Worm (Caenorhabditis elegans): ENCODE data around the gene pho-13.

Gene pho-13

ce11 chrII:8784235-8784928 lies 22.4 kb downstream of the pho-13 start:
- TF ChIP-seq nhr-237 (tag; optimal IDR thresholded peaks at IDR 0.05) (no peak), lin-13 (tag; optimal IDR thresholded peaks at IDR 0.05) (no peak), unc-62 (GFP tag; optimal IDR thresholded peaks at IDR 0.05) (peak; percentile 2), ces-1 (GFP tag; optimal IDR thresholded peaks at IDR 0.05) (peak; percentile 9), unc-120 (tag; optimal IDR thresholded peaks at IDR 0.05; ENCODE audit: poor library complexity, severe bottlenecking) (peak; percentile 60)

- TF ChIP-seq unc-120 (tag; optimal IDR thresholded peaks at IDR 0.05; ENCODE audit: poor library complexity, severe bottlenecking) = peak; percentile 64
- peak; percentile 71 for TF ChIP-seq hlh-1 (tag; optimal IDR thresholded peaks at IDR 0.05)
- TF ChIP-seq ces-1 (GFP tag; optimal IDR thresholded peaks at IDR 0.05) = no peak
- TF ChIP-seq cnd-1 (tag; optimal IDR thresholded peaks at IDR 0.05) = no peak
- peak; percentile 96 for TF ChIP-seq unc-62 (GFP tag; optimal IDR thresholded peaks at IDR 0.05)
These were observed 23.3 kb downstream of the pho-13 start, which contains the start of gene sgn-1 for ce11 chrII:8783451-8783967. sgn-1 (minus strand) TSS chrII:8783670.

ce11 chrII:8776504-8776903 lies 30.3 kb downstream of the pho-13 start:
- TF ChIP-seq cnd-1 (tag; optimal IDR thresholded peaks at IDR 0.05) = no peak
- no peak for TF ChIP-seq ztf-11 (tag; optimal IDR thresholded peaks at IDR 0.05)
- TF ChIP-seq mep-1 (tag; optimal IDR thresholded peaks at IDR 0.05) = no peak
- no peak for TF ChIP-seq lin-13 (tag; optimal IDR thresholded peaks at IDR 0.05)
- no peak for TF ChIP-seq sem-2 (GFP tag; optimal IDR thresholded peaks at IDR 0.05)
- no peak for TF ChIP-seq nhr-2 (tag; optimal IDR thresholded peaks at IDR 0.05)
- TF ChIP-seq ceh-43 (GFP tag; optimal IDR thresholded peaks at IDR 0.05) = no peak
- no peak for TF ChIP-seq ces-1 (GFP tag; optimal IDR thresholded peaks at IDR 0.05)
- no peak for TF ChIP-seq zip-8 (tag; optimal IDR thresholded peaks at IDR 0.05)
- TF ChIP-seq mls-2 (tag; optimal IDR thresholded peaks at IDR 0.05) = no peak

- no peak for TF ChIP-seq M03D4.4 (tag; optimal IDR thresholded peaks at IDR 0.05)
- no peak for TF ChIP-seq zip-8 (tag; optimal IDR thresholded peaks at IDR 0.05)
- TF ChIP-seq elt-1 (tag; optimal IDR thresholded peaks at IDR 0.05; ENCODE audit: borderline replicate concordance, insufficient read depth) = no peak
- TF ChIP-seq ces-1 (GFP tag; optimal IDR thresholded peaks at IDR 0.05) = no peak
- TF ChIP-seq sptf-1 (tag; optimal IDR thresholded peaks at IDR 0.05) = no peak
- TF ChIP-seq drap-1 (GFP tag; optimal IDR thresholded peaks at IDR 0.05) = no peak
- no peak for TF ChIP-seq ztf-11 (tag; optimal IDR thresholded peaks at IDR 0.05)
- TF ChIP-seq ceh-83 (GFP tag; optimal IDR thresholded peaks at IDR 0.05) = no peak
- no peak for TF ChIP-seq unc-120 (tag; optimal IDR thresholded peaks at IDR 0.05; ENCODE audit: poor library complexity, severe bottlenecking)
- no peak for TF ChIP-seq nhr-237 (tag; optimal IDR thresholded peaks at IDR 0.05)
- no peak for TF ChIP-seq nhr-2 (tag; optimal IDR thresholded peaks at IDR 0.05)
- TF ChIP-seq nhr-76 (tag; optimal IDR thresholded peaks at IDR 0.05) = no peak
- no peak for TF ChIP-seq ham-2 (GFP tag; optimal IDR thresholded peaks at IDR 0.05)
- TF ChIP-seq unc-39 (tag; optimal IDR thresholded peaks at IDR 0.05) = no peak
- TF ChIP-seq hlh-1 (tag; optimal IDR thresholded peaks at IDR 0.05) = no peak
- no peak for TF ChIP-seq ceh-43 (GFP tag; optimal IDR thresholded peaks at IDR 0.05)
- TF ChIP-seq pha-4 (tag; optimal IDR thresholded peaks at IDR 0.05) = no peak
- no peak for TF ChIP-seq cnd-1 (tag; optimal IDR thresholded peaks at IDR 0.05)
- no peak for TF ChIP-seq elt-3 (tag; optimal IDR thresholded peaks at IDR 0.05)
- TF ChIP-seq blmp-1 (tag; optimal IDR thresholded peaks at IDR 0.05) = no peak
These were observed 36.1 kb downstream of the pho-13 start, which contains the start of gene let-19 for ce11 chrII:8770675-8771074. let-19 (plus strand) TSS chrII:8770975.

- TF ChIP-seq nhr-12 (tag; optimal IDR thresholded peaks at IDR 0.05) (no peak), unc-120 (tag; optimal IDR thresholded peaks at IDR 0.05; ENCODE audit: poor library complexity, severe bottlenecking) (peak; percentile 84), ceh-43 (GFP tag; optimal IDR thresholded peaks at IDR 0.05) (no peak), ces-1 (GFP tag; optimal IDR thresholded peaks at IDR 0.05) (peak; percentile 2), lsy-2 (tag; optimal IDR thresholded peaks at IDR 0.05) (peak; percentile 1), hlh-1 (tag; optimal IDR thresholded peaks at IDR 0.05) (peak; percentile 15)
These were observed 37.4 kb downstream of the pho-13 start for ce11 chrII:8769375-8769774.

ce11 chrII:8766897-8767296 lies 39.9 kb downstream of the pho-13 start, which contains the start of gene pah-1:
pah-1 (minus strand) TSS chrII:8766997.
- no peak for TF ChIP-seq elt-1 (tag; optimal IDR thresholded peaks at IDR 0.05; ENCODE audit: borderline replicate concordance, insufficient read depth)
